Fruit fly (Drosophila melanogaster): ENCODE measurements around the gene GstD9.
A peak's percentile ranks its signal among the peaks of the same experiment; 100 is the strongest.

- TF ChIP-seq Eip75B (GFP tag; optimal IDR thresholded peaks at IDR 0.05) (no peak), achi (GFP tag; optimal IDR thresholded peaks at IDR 0.05) (no peak), fkh (GFP tag; optimal IDR thresholded peaks at IDR 0.05) (no peak), eg (GFP tag; IDR thresholded peaks at IDR 0.05) (no peak), svp (GFP tag) (peak; percentile 86), CG8632 (GFP tag; optimal IDR thresholded peaks at IDR 0.05) (no peak), net (GFP tag; optimal IDR thresholded peaks at IDR 0.05) (no peak), CG6854 (GFP tag; optimal IDR thresholded peaks at IDR 0.05) (no peak), lz (GFP tag; optimal IDR thresholded peaks at IDR 0.05) (peak; percentile 27)
Measured at dm6 chr3R:12350497-12350896, 16.9 kb downstream of the GstD9 start, which contains the start of gene CG10038.

Measured in whole organism, prepupa.